Worm (Caenorhabditis elegans) whole organism, L1 larva: Measurements from ENCODE around the gene srd-17.
A peak's percentile ranks its signal among the peaks of the same experiment; 100 is the strongest.

Experiments
- C04F5.9 ChIP-seq: sonication (generic microtip); optimal IDR thresholded peaks from 2 replicates; lab custom pipeline; 2016; ENCODE audit warnings: missing genetic modification characterization, missing compliant biosample characterization
- C34B4.2 ChIP-seq: sonication (generic microtip); optimal IDR thresholded peaks from 2 replicates; lab custom pipeline; 2017; ENCODE audit warnings: mild to moderate bottlenecking, missing genetic modification characterization, missing compliant biosample characterization
- F16B12.6 ChIP-seq: fragments of 150-350 bp; optimal IDR thresholded peaks from 2 replicates; lab custom pipeline; 2014; ENCODE audit warnings: missing biosample characterization, missing genetic modification characterization
- Y116A8C.19 ChIP-seq: sonication (generic microtip); optimal IDR thresholded peaks from 2 replicates; lab custom pipeline; 2016; ENCODE audit warnings: missing compliant biosample characterization, missing genetic modification characterization, borderline replicate concordance
- aha-1 ChIP-seq: fragments of 150-350 bp; optimal IDR thresholded peaks from 2 replicates; lab custom pipeline; 2014; ENCODE audit warnings: missing biosample characterization, missing genetic modification characterization
- aly-2 ChIP-seq: fragments of 150-350 bp; optimal IDR thresholded peaks from 2 replicates; lab custom pipeline; 2014; ENCODE audit warnings: missing biosample characterization, missing genetic modification characterization
- blmp-1 ChIP-seq: fragments of 150-350 bp; optimal IDR thresholded peaks from 2 replicates; lab custom pipeline; 2014; ENCODE audit warnings: missing biosample characterization, missing genetic modification characterization
- ceh-8 ChIP-seq: fragments of 200-800 bp; sonication (Bioruptor generic); optimal IDR thresholded peaks from 2 replicates; lab custom pipeline; 2018; ENCODE audit warnings: mild to moderate bottlenecking, missing genetic modification characterization, moderate library complexity, missing compliant biosample characterization
- ceh-82 ChIP-seq, 3 experiments: fragments of 150-350 bp in 1 of 3; sonication (generic microtip) in 2 of 3; optimal IDR thresholded peaks; 2 replicates each; lab custom pipeline; 2014 to 2017; ENCODE audit warnings: missing biosample characterization in 3 of 3, missing genetic modification characterization in 3 of 3
- ceh-90 ChIP-seq: sonication (generic microtip); optimal IDR thresholded peaks from 2 replicates; lab custom pipeline; 2016; ENCODE audit warnings: missing genetic modification characterization, missing compliant biosample characterization
- ces-1 ChIP-seq: fragments of 150-350 bp; optimal IDR thresholded peaks from 2 replicates; lab custom pipeline; 2014; ENCODE audit warnings: missing biosample characterization, missing genetic modification reagents, missing genetic modification characterization
- dpl-1 ChIP-seq, 3 experiments: fragments of 150-350 bp in 2 of 3; sonication (generic microtip) in 1 of 3; optimal IDR thresholded peaks; 2 replicates each; lab custom pipeline; 2014 to 2017; ENCODE audit warnings: missing biosample characterization in 3 of 3, missing genetic modification characterization in 3 of 3, missing genetic modification reagents in 3 of 3
- dsc-1 ChIP-seq: sonication (generic microtip); optimal IDR thresholded peaks from 2 replicates; lab custom pipeline; 2016; ENCODE audit warnings: mild to moderate bottlenecking, missing genetic modification characterization, missing compliant biosample characterization
- efl-3 ChIP-seq: fragments of 200-800 bp; sonication (Bioruptor generic); optimal IDR thresholded peaks from 2 replicates; lab custom pipeline; 2018; ENCODE audit warnings: mild to moderate bottlenecking, missing genetic modification characterization, missing compliant biosample characterization
- egl-13 ChIP-seq: sonication (generic microtip); optimal IDR thresholded peaks from 2 replicates; lab custom pipeline; 2016; ENCODE audit warnings: missing genotype, missing genetic modification reagents, missing genetic modification characterization, missing compliant biosample characterization
- elt-2 ChIP-seq: sonication (generic microtip); optimal IDR thresholded peaks from 2 replicates; lab custom pipeline; 2016; ENCODE audit warnings: missing genetic modification characterization, mild to moderate bottlenecking, inconsistent platforms, missing compliant biosample characterization, missing genetic modification reagents
- elt-3 ChIP-seq, 6 experiments: fragments of 150-350 bp in 1 of 6; sonication (generic microtip); optimal IDR thresholded peaks; 2 replicates each; lab custom pipeline; 2017 to 2018; ENCODE audit warnings: missing biosample characterization in 6 of 6, missing genetic modification characterization in 6 of 6, inconsistent platforms in 1 of 6
- ets-5 ChIP-seq: fragments of 200-800 bp; sonication (Bioruptor generic); IDR thresholded peaks from 2 replicates; pipeline ENCODE4 v1.3.6; 2022; ENCODE audit warnings: missing genetic modification characterization, missing compliant biosample characterization
- fkh-10 ChIP-seq: sonication (generic microtip); optimal IDR thresholded peaks from 2 replicates; lab custom pipeline; 2017; ENCODE audit warnings: missing biosample characterization, missing genetic modification reagents, missing genetic modification characterization
- fos-1 ChIP-seq: fragments of 150-350 bp; optimal IDR thresholded peaks from 2 replicates; lab custom pipeline; 2014; ENCODE audit warnings: missing biosample characterization, missing genetic modification characterization
- grh-1 ChIP-seq: fragments of 200-800 bp; sonication (Bioruptor generic); IDR thresholded peaks from 2 replicates; pipeline ENCODE4 v1.3.6; 2022; ENCODE audit warnings: missing genetic modification reagents, missing genetic modification characterization, missing compliant biosample characterization
- hlh-17 ChIP-seq: fragments of 200-800 bp; sonication (Bioruptor generic); optimal IDR thresholded peaks from 2 replicates; lab custom pipeline; 2018; ENCODE audit warnings: missing genetic modification characterization, mild to moderate bottlenecking, missing compliant biosample characterization, moderate library complexity, borderline replicate concordance
- hpl-2 ChIP-seq: fragments of 150-350 bp; optimal IDR thresholded peaks from 2 replicates; lab custom pipeline; 2014; ENCODE audit warnings: missing biosample characterization, missing genetic modification reagents, missing genetic modification characterization
- irx-1 ChIP-seq: sonication (generic microtip); optimal IDR thresholded peaks from 2 replicates; lab custom pipeline; 2016; ENCODE audit warnings: missing genetic modification characterization, missing compliant biosample characterization
- lin-14 ChIP-seq: fragments of 200-800 bp; sonication (Bioruptor generic); optimal IDR thresholded peaks from 2 replicates; lab custom pipeline; 2018; ENCODE audit warnings: mild to moderate bottlenecking, missing genetic modification characterization, moderate library complexity, missing compliant biosample characterization
- lin-15B ChIP-seq: fragments of 150-350 bp; sonication (generic microtip); optimal IDR thresholded peaks from 3 replicates; lab custom pipeline; 2014; ENCODE audit warnings: missing biosample characterization, missing genetic modification characterization
- lsy-2 ChIP-seq, 2 experiments: fragments of 150-350 bp; optimal IDR thresholded peaks; 2 replicates each; lab custom pipeline; 2014; ENCODE audit warnings: missing biosample characterization in 2 of 2, missing genetic modification characterization in 2 of 2
- mdl-1 ChIP-seq, 2 experiments: fragments of 150-350 bp; optimal IDR thresholded peaks; 2 replicates each; lab custom pipeline; 2014 to 2017; ENCODE audit warnings: missing biosample characterization in 2 of 2, missing genetic modification characterization in 2 of 2, inconsistent platforms in 1 of 2
- mef-2 ChIP-seq: fragments of 150-350 bp; optimal IDR thresholded peaks from 2 replicates; lab custom pipeline; 2014; ENCODE audit warnings: missing biosample characterization, missing genetic modification characterization
- mep-1 ChIP-seq: fragments of 150-350 bp; optimal IDR thresholded peaks from 2 replicates; lab custom pipeline; 2014; ENCODE audit warnings: missing biosample characterization, missing genetic modification characterization
- nhr-12 ChIP-seq: sonication (generic microtip); optimal IDR thresholded peaks from 2 replicates; lab custom pipeline; 2017; ENCODE audit warnings: missing biosample characterization, missing genetic modification characterization
- nhr-28 ChIP-seq: fragments of 150-350 bp; optimal IDR thresholded peaks from 2 replicates; lab custom pipeline; 2014; ENCODE audit warnings: missing biosample characterization, missing genetic modification characterization
- nhr-71 ChIP-seq: sonication (generic microtip); optimal IDR thresholded peaks from 2 replicates; lab custom pipeline; 2016; ENCODE audit warnings: mild to moderate bottlenecking, missing genetic modification characterization, moderate library complexity, missing compliant biosample characterization
- nhr-76 ChIP-seq: sonication (generic microtip); optimal IDR thresholded peaks from 2 replicates; lab custom pipeline; 2017; ENCODE audit warnings: missing biosample characterization, missing genetic modification characterization
- nhr-77 ChIP-seq: fragments of 150-350 bp; optimal IDR thresholded peaks from 2 replicates; lab custom pipeline; 2014; ENCODE audit warnings: missing biosample characterization, missing genetic modification characterization
- nhr-84 ChIP-seq: sonication (generic microtip); optimal IDR thresholded peaks from 2 replicates; lab custom pipeline; 2017; ENCODE audit warnings: missing biosample characterization, missing genetic modification characterization
- nhr-85 ChIP-seq: sonication (generic microtip); peaks from one replicate; lab custom pipeline; 2016; ENCODE audit warnings: missing genetic modification characterization, inconsistent platforms, missing compliant biosample characterization
- pax-3 ChIP-seq: fragments of 200-800 bp; sonication (Bioruptor generic); optimal IDR thresholded peaks from 2 replicates; lab custom pipeline; 2018; ENCODE audit warnings: mild to moderate bottlenecking, missing genetic modification characterization, moderate library complexity, missing compliant biosample characterization
- pqm-1 ChIP-seq: sonication (generic microtip); optimal IDR thresholded peaks from 3 replicates; lab custom pipeline; 2017; ENCODE audit warnings: missing biosample characterization, missing genetic modification characterization
- rnt-1 ChIP-seq: sonication (generic microtip); optimal IDR thresholded peaks from 2 replicates; lab custom pipeline; 2016; ENCODE audit warnings: mild to moderate bottlenecking, missing genetic modification characterization, moderate library complexity, missing compliant biosample characterization
- skn-1 ChIP-seq: fragments of 150-350 bp; optimal IDR thresholded peaks from 2 replicates; lab custom pipeline; 2014; ENCODE audit warnings: missing biosample characterization, missing genetic modification characterization
- snpc-4 ChIP-seq: fragments of 150-350 bp; optimal IDR thresholded peaks from 2 replicates; lab custom pipeline; 2014; ENCODE audit warnings: missing biosample characterization, missing genetic modification characterization
- snu-23 ChIP-seq: sonication (generic microtip); optimal IDR thresholded peaks from 2 replicates; lab custom pipeline; 2016; ENCODE audit warnings: missing genetic modification characterization, missing compliant biosample characterization
- sptf-1 ChIP-seq: fragments of 150-350 bp; optimal IDR thresholded peaks from 2 replicates; lab custom pipeline; 2014; ENCODE audit warnings: missing biosample characterization, missing genetic modification characterization
- sup-37 ChIP-seq: fragments of 200-800 bp; sonication (Bioruptor generic); optimal IDR thresholded peaks from 2 replicates; lab custom pipeline; 2018; ENCODE audit warnings: mild to moderate bottlenecking, missing genetic modification characterization, missing compliant biosample characterization
- swsn-7 ChIP-seq: sonication (generic microtip); optimal IDR thresholded peaks from 2 replicates; lab custom pipeline; 2016; ENCODE audit warnings: missing genetic modification characterization, missing compliant biosample characterization
- tbx-2 ChIP-seq: sonication (generic microtip); optimal IDR thresholded peaks from 2 replicates; lab custom pipeline; 2016; ENCODE audit warnings: missing genetic modification characterization, missing compliant biosample characterization
- unc-130 ChIP-seq: fragments of 150-350 bp; optimal IDR thresholded peaks from 2 replicates; lab custom pipeline; 2017; ENCODE audit warnings: missing biosample characterization, missing genetic modification characterization, inconsistent platforms
- unc-30 ChIP-seq: sonication (generic microtip); optimal IDR thresholded peaks from 2 replicates; lab custom pipeline; 2017; ENCODE audit warnings: missing biosample characterization, missing genetic modification characterization
- vab-15 ChIP-seq: sonication (generic microtip); optimal IDR thresholded peaks from 2 replicates; lab custom pipeline; 2017; ENCODE audit warnings: missing genotype, mild to moderate bottlenecking, missing genetic modification characterization, missing compliant biosample characterization
- ztf-11 ChIP-seq, 2 experiments: sonication (generic microtip); optimal IDR thresholded peaks; 2 replicates each; lab custom pipeline; 2016 to 2017; ENCODE audit warnings: missing genetic modification characterization in 2 of 2, missing biosample characterization in 1 of 2, missing compliant biosample characterization in 1 of 2
- ztf-4 ChIP-seq: fragments of 150-350 bp; optimal IDR thresholded peaks from 2 replicates; lab custom pipeline; 2014; ENCODE audit warnings: missing biosample characterization, missing genetic modification characterization

srd-17 gene

ce11 chrV:13464123-13464522 is 31.6 kb upstream of the srd-17 start:
- peak; percentile 4 for TF ChIP-seq snu-23 (GFP tag; lab: Kevin White, UChicago)
- TF ChIP-seq blmp-1 (tag; lab: Kevin White, UChicago) = peak; percentile 35
- no peak for TF ChIP-seq mep-1 (tag; lab: Kevin White, UChicago)
- TF ChIP-seq unc-130 (tag; lab: Kevin White, UChicago) = no peak
- peak; percentile 1 for TF ChIP-seq rnt-1 (tag; lab: Kevin White, UChicago)
- no peak for TF ChIP-seq C34B4.2 (tag; lab: Kevin White, UChicago)
- TF ChIP-seq nhr-71 (tag; lab: Kevin White, UChicago) = peak; percentile 20
- no peak for TF ChIP-seq lin-15B (tag; lab: Kevin White, UChicago)
- no peak for TF ChIP-seq grh-1 (GFP tag; lab: Robert Waterston, UW)
- TF ChIP-seq C04F5.9 (tag; lab: Kevin White, UChicago) = no peak
- no peak for TF ChIP-seq swsn-7 (tag; lab: Kevin White, UChicago)
- peak; percentile 67 for TF ChIP-seq nhr-85 (tag; lab: Kevin White, UChicago)
- TF ChIP-seq dpl-1 (GFP tag; optimal IDR thresholded peaks at IDR 0.05; lab: Kevin White, UChicago) = peak in 1 of 3 experiments; percentile 1
- TF ChIP-seq mdl-1 (tag; optimal IDR thresholded peaks at IDR 0.05; lab: Kevin White, UChicago) = no peak
- TF ChIP-seq fos-1 (tag; lab: Kevin White, UChicago) = no peak
- TF ChIP-seq aha-1 = no peak
- no peak for TF ChIP-seq nhr-77 (tag; lab: Kevin White, UChicago)
- no peak for TF ChIP-seq vab-15 (tag; lab: Kevin White, UChicago)
- TF ChIP-seq nhr-12 (tag; lab: Kevin White, UChicago) = no peak
- TF ChIP-seq ztf-4 = no peak
- TF ChIP-seq mef-2 (tag; lab: Kevin White, UChicago) = no peak
- TF ChIP-seq lsy-2 (tag; optimal IDR thresholded peaks at IDR 0.05; lab: Kevin White, UChicago) = peak in 1 of 2 experiments; percentile 8
- TF ChIP-seq ztf-11 (tag; optimal IDR thresholded peaks at IDR 0.05; lab: Kevin White, UChicago) = no peak
- TF ChIP-seq fkh-10 (GFP tag; lab: Kevin White, UChicago) = no peak
- no peak for TF ChIP-seq hpl-2 (GFP tag; lab: Kevin White, UChicago)
- no peak for TF ChIP-seq ceh-90 (tag; lab: Kevin White, UChicago)
- no peak for TF ChIP-seq irx-1
- TF ChIP-seq snpc-4 = no peak
- TF ChIP-seq F16B12.6 (tag; lab: Kevin White, UChicago) = no peak
- TF ChIP-seq nhr-28 (tag; lab: Kevin White, UChicago) = no peak
- TF ChIP-seq hlh-17 (GFP tag; lab: Kevin White, UChicago) = no peak
- TF ChIP-seq ces-1 (GFP tag; lab: Kevin White, UChicago) = no peak
- no peak for TF ChIP-seq pax-3 (tag; lab: Kevin White, UChicago)
- TF ChIP-seq skn-1 = peak; percentile 73
- TF ChIP-seq nhr-76 (tag; lab: Kevin White, UChicago) = no peak
- peak; percentile 65 for TF ChIP-seq lin-14 (GFP tag; lab: Kevin White, UChicago)
- no peak for TF ChIP-seq ceh-82 (tag; optimal IDR thresholded peaks at IDR 0.05; lab: Kevin White, UChicago)
- TF ChIP-seq elt-3 (tag; optimal IDR thresholded peaks at IDR 0.05; lab: Kevin White, UChicago) = peak in 1 of 6 experiments; percentile 1
- no peak for TF ChIP-seq ceh-8

ce11 chrV:13462974-13463373 is 30.5 kb upstream of the srd-17 start, which contains the start of gene frm-10:
Gene frm-10 (plus strand): TSS chrV:13463207.
- TF ChIP-seq efl-3 (GFP tag; lab: Kevin White, UChicago) = no peak
- no peak for TF ChIP-seq unc-30 (tag; lab: Kevin White, UChicago)
- TF ChIP-seq lsy-2 (tag; optimal IDR thresholded peaks at IDR 0.05; lab: Kevin White, UChicago) = peak; percentile 52 to 67
- TF ChIP-seq ets-5 (GFP tag; lab: Robert Waterston, UW) = no peak
- peak; percentile 20 for TF ChIP-seq dsc-1 (tag; lab: Kevin White, UChicago)
- peak; percentile 79 for TF ChIP-seq skn-1
- TF ChIP-seq egl-13 = no peak
- peak; percentile 75 for TF ChIP-seq snu-23 (GFP tag; lab: Kevin White, UChicago)
- TF ChIP-seq tbx-2 (tag; lab: Kevin White, UChicago) = peak; percentile 45
- TF ChIP-seq pqm-1 = peak; percentile 98
- no peak for TF ChIP-seq sup-37 (GFP tag; lab: Kevin White, UChicago)
- no peak for TF ChIP-seq sptf-1 (tag; lab: Kevin White, UChicago)
- TF ChIP-seq ceh-90 (tag; lab: Kevin White, UChicago) = no peak
- no peak for TF ChIP-seq aly-2 (tag; lab: Kevin White, UChicago)
- no peak for TF ChIP-seq irx-1
- TF ChIP-seq Y116A8C.19 (tag; lab: Kevin White, UChicago) = no peak
- TF ChIP-seq nhr-12 (tag; lab: Kevin White, UChicago) = no peak
- TF ChIP-seq ztf-4 = no peak
- no peak for TF ChIP-seq nhr-84 (tag; lab: Kevin White, UChicago)
- TF ChIP-seq F16B12.6 (tag; lab: Kevin White, UChicago) = peak; percentile 60
- TF ChIP-seq nhr-76 (tag; lab: Kevin White, UChicago) = no peak
- peak; percentile 88 for TF ChIP-seq elt-2 (tag; lab: Kevin White, UChicago)
- no peak for TF ChIP-seq fkh-10 (GFP tag; lab: Kevin White, UChicago)
